Worm (Caenorhabditis elegans): Measurements from ENCODE around the gene sri-9.

sri-9 gene

ce11 chrV:16991734-16992133, 9.5 kb upstream of the sri-9 start, which contains the start of gene srz-95:
TSS of gene srz-95 (plus strand) at chrV:16992034.
- TF ChIP-seq skn-1 (tag; optimal IDR thresholded peaks at IDR 0.05): no peak
- TF ChIP-seq ztf-4 (tag; optimal IDR thresholded peaks at IDR 0.05): no peak
- no peak for TF ChIP-seq lin-39 (tag; optimal IDR thresholded peaks at IDR 0.05)
- no peak for TF ChIP-seq hmg-11 (tag; optimal IDR thresholded peaks at IDR 0.05)
- TF ChIP-seq ceh-9 (tag; optimal IDR thresholded peaks at IDR 0.05): no peak
- no peak for TF ChIP-seq pha-4 (tag; optimal IDR thresholded peaks at IDR 0.05)
- no peak for TF ChIP-seq mml-1 (tag; optimal IDR thresholded peaks at IDR 0.05)
- TF ChIP-seq nhr-67 (tag; optimal IDR thresholded peaks at IDR 0.05): no peak
- TF ChIP-seq nhr-11 (tag; optimal IDR thresholded peaks at IDR 0.05): no peak
- TF ChIP-seq fkh-10 (GFP tag; optimal IDR thresholded peaks at IDR 0.05): no peak
- TF ChIP-seq tbx-2 (tag; optimal IDR thresholded peaks at IDR 0.05): no peak
- TF ChIP-seq nhr-12 (tag; optimal IDR thresholded peaks at IDR 0.05): no peak
- no peak for TF ChIP-seq ZK546.5 (tag; optimal IDR thresholded peaks at IDR 0.05)
- no peak for TF ChIP-seq nhr-76 (tag; optimal IDR thresholded peaks at IDR 0.05)
- no peak for TF ChIP-seq egl-5 (tag; optimal IDR thresholded peaks at IDR 0.05)
- no peak for TF ChIP-seq ztf-11 (tag; optimal IDR thresholded peaks at IDR 0.05)

ce11 chrV:16992383-16992782, 8.9 kb upstream of the sri-9 start:
- no peak for TF ChIP-seq pha-4 (tag; optimal IDR thresholded peaks at IDR 0.05)
- TF ChIP-seq ZK546.5 (tag; optimal IDR thresholded peaks at IDR 0.05): no peak
- TF ChIP-seq nhr-28 (tag; optimal IDR thresholded peaks at IDR 0.05): no peak
- TF ChIP-seq skn-1 (tag; optimal IDR thresholded peaks at IDR 0.05): no peak
- TF ChIP-seq unc-62 (GFP tag; optimal IDR thresholded peaks at IDR 0.05): no peak
- TF ChIP-seq egl-5 (tag; optimal IDR thresholded peaks at IDR 0.05): no peak
- TF ChIP-seq nhr-43 (tag; optimal IDR thresholded peaks at IDR 0.05; ENCODE audit: poor library complexity, severe bottlenecking): no peak
- TF ChIP-seq ztf-11 (tag; optimal IDR thresholded peaks at IDR 0.05): no peak
- TF ChIP-seq hmg-11 (tag; optimal IDR thresholded peaks at IDR 0.05): no peak
- TF ChIP-seq sea-2 (GFP tag; optimal IDR thresholded peaks at IDR 0.05): no peak
- no peak for TF ChIP-seq ceh-9 (tag; optimal IDR thresholded peaks at IDR 0.05)
- no peak for TF ChIP-seq ceh-82 (tag; optimal IDR thresholded peaks at IDR 0.05)
- TF ChIP-seq pqm-1 (tag; optimal IDR thresholded peaks at IDR 0.05): no peak
- TF ChIP-seq unc-39 (tag; optimal IDR thresholded peaks at IDR 0.05): no peak
- no peak for TF ChIP-seq lin-39 (tag; optimal IDR thresholded peaks at IDR 0.05)

- TF ChIP-seq ztf-11 (tag; optimal IDR thresholded peaks at IDR 0.05) (no peak), skn-1 (tag; optimal IDR thresholded peaks at IDR 0.05) (no peak), mml-1 (tag; optimal IDR thresholded peaks at IDR 0.05) (no peak)
Observed at ce11 chrV:17000204-17000603, 1.1 kb upstream of the sri-9 start, which contains the start of gene str-217. TSS of gene str-217 (minus strand) at chrV:17000304.

ce11 chrV:17000635-17001034, 632 bp upstream of the sri-9 start:
- no peak for TF ChIP-seq nfya-1 (tag; optimal IDR thresholded peaks at IDR 0.05; ENCODE audit: insufficient read depth)
- no peak for TF ChIP-seq snpc-4 (tag; optimal IDR thresholded peaks at IDR 0.05)
- TF ChIP-seq tbx-2 (tag; optimal IDR thresholded peaks at IDR 0.05): no peak
- TF ChIP-seq daf-12 (tag; optimal IDR thresholded peaks at IDR 0.05): no peak
- TF ChIP-seq unc-39 (tag; optimal IDR thresholded peaks at IDR 0.05): no peak
- TF ChIP-seq ama-1 (optimal IDR thresholded peaks at IDR 0.05): no peak
- no peak for TF ChIP-seq lin-15B (tag; optimal IDR thresholded peaks at IDR 0.05)
- TF ChIP-seq elt-3 (tag; optimal IDR thresholded peaks at IDR 0.05): no peak
- TF ChIP-seq nhr-28 (tag; optimal IDR thresholded peaks at IDR 0.05): no peak
- no peak for TF ChIP-seq pha-4 (tag; optimal IDR thresholded peaks at IDR 0.05)
- no peak for TF ChIP-seq lsy-12 (tag; optimal IDR thresholded peaks at IDR 0.05)

ce11 chrV:17005189-17005588, 3.9 kb downstream of the sri-9 start, which contains the start of gene srh-131:
TSS of gene srh-131 (plus strand) at chrV:17005489.
- TF ChIP-seq ama-1 (optimal IDR thresholded peaks at IDR 0.05) (no peak), pqm-1 (tag; optimal IDR thresholded peaks at IDR 0.05) (no peak), tbx-2 (tag; optimal IDR thresholded peaks at IDR 0.05) (no peak), fos-1 (tag; optimal IDR thresholded peaks at IDR 0.05) (no peak), aly-2 (tag; optimal IDR thresholded peaks at IDR 0.05) (no peak), nhr-237 (tag; optimal IDR thresholded peaks at IDR 0.05) (no peak)

- TF ChIP-seq tbx-2 (tag; optimal IDR thresholded peaks at IDR 0.05) (no peak), egl-5 (tag; optimal IDR thresholded peaks at IDR 0.05) (no peak), nhr-23 (tag; optimal IDR thresholded peaks at IDR 0.05) (no peak), nhr-76 (tag; optimal IDR thresholded peaks at IDR 0.05) (no peak), fkh-2 (tag; optimal IDR thresholded peaks at IDR 0.05) (no peak), sea-2 (GFP tag; optimal IDR thresholded peaks at IDR 0.05) (no peak), zag-1 (tag; optimal IDR thresholded peaks at IDR 0.05) (no peak), ceh-16 (tag; optimal IDR thresholded peaks at IDR 0.05) (no peak), nhr-28 (tag; optimal IDR thresholded peaks at IDR 0.05) (no peak), mml-1 (tag; optimal IDR thresholded peaks at IDR 0.05) (no peak), nhr-12 (tag; optimal IDR thresholded peaks at IDR 0.05) (no peak), ama-1 (optimal IDR thresholded peaks at IDR 0.05) (no peak), skn-1 (tag; optimal IDR thresholded peaks at IDR 0.05) (no peak), lsy-12 (tag; optimal IDR thresholded peaks at IDR 0.05) (no peak)
Observed at ce11 chrV:17008302-17008701, 7.0 kb downstream of the sri-9 start, which contains the start of gene sri-69. TSS of gene sri-69 (minus strand) at chrV:17008402.

Data from whole organism, L3 larva.